Fruit fly (Drosophila melanogaster): ENCODE results near the gene Rpn12R.

The Rpn12R gene

dm6 chr3L:14999284-15000019 is 42.9 kb downstream of the Rpn12R start, which contains the start of the genes mRpL39 and Prosbeta2:
mRpL39 (minus strand) TSS chr3L:14999666.
Prosbeta2 (plus strand) TSS chr3L:14999951.
- TF ChIP-seq Dek (tag; optimal IDR thresholded peaks at IDR 0.05) (peak; percentile 24), CG13624 (GFP tag; optimal IDR thresholded peaks at IDR 0.05) (no peak), Blimp-1 (GFP tag; optimal IDR thresholded peaks at IDR 0.05) (peak; percentile 69), sisA (GFP tag; IDR thresholded peaks at IDR 0.05) (peak; percentile 68), MESR4 (GFP tag; optimal IDR thresholded peaks at IDR 0.05) (peak; percentile 33), CG11504 (tag; optimal IDR thresholded peaks at IDR 0.05) (peak; percentile 78), Vsx1 (GFP tag; optimal IDR thresholded peaks at IDR 0.05) (no peak), insv (GFP tag; optimal IDR thresholded peaks at IDR 0.05) (no peak), CG8290 (GFP tag; optimal IDR thresholded peaks at IDR 0.05) (no peak), CG8290 (tag; optimal IDR thresholded peaks at IDR 0.05) (no peak), CG7372 (GFP tag; IDR thresholded peaks at IDR 0.05) (peak; percentile 47), peb (GFP tag; IDR thresholded peaks at IDR 0.05) (no peak), CkIIα-i1 (GFP tag; IDR thresholded peaks at IDR 0.05) (no peak), CG10209 (GFP tag; optimal IDR thresholded peaks at IDR 0.05) (no peak), CG4424 (GFP tag; optimal IDR thresholded peaks at IDR 0.05) (peak; percentile 64), ken (GFP tag; IDR thresholded peaks at IDR 0.05) (peak; percentile 30; the same call in 1 of the 3 replicates), CG11247 (GFP tag; IDR thresholded peaks at IDR 0.05) (peak; percentile 47; the same call in 1 of the 2 replicates), zf30C (GFP tag; optimal IDR thresholded peaks at IDR 0.05) (no peak), phol (tag; optimal IDR thresholded peaks at IDR 0.05) (peak; percentile 58), NK7.1 (GFP tag; optimal IDR thresholded peaks at IDR 0.05) (no peak), Opbp (GFP tag; IDR thresholded peaks at IDR 0.05; ENCODE audit: partially characterized antibody) (peak; percentile 74), CG1832 (GFP tag; optimal IDR thresholded peaks at IDR 0.05) (no peak), CG8478 (optimal IDR thresholded peaks at IDR 0.05) (no peak), CG11093 (GFP tag; IDR thresholded peaks at IDR 0.05) (peak; percentile 38; the same call in 1 of the 3 replicates), HmgZ (tag; optimal IDR thresholded peaks at IDR 0.05) (no peak), nmo (GFP tag; optimal IDR thresholded peaks at IDR 0.05) (no peak), Aef1 (GFP tag; IDR thresholded peaks at IDR 0.05) (peak; percentile 62), CG4328 (GFP tag; optimal IDR thresholded peaks at IDR 0.05) (no peak), nom (GFP tag; optimal IDR thresholded peaks at IDR 0.05) (no peak), Ada2b (GFP tag; IDR thresholded peaks at IDR 0.05) (peak; percentile 56), sima (GFP tag; optimal IDR thresholded peaks at IDR 0.05) (no peak), kni (GFP tag; optimal IDR thresholded peaks at IDR 0.05) (no peak), CG1024 (GFP tag; IDR thresholded peaks at IDR 0.05) (peak; percentile 30; the same call in 1 of the 2 replicates), Atf6 (GFP tag; IDR thresholded peaks at IDR 0.05) (peak; percentile 54), Abd-B (GFP tag; optimal IDR thresholded peaks at IDR 0.05) (no peak), HLH54F (GFP tag; optimal IDR thresholded peaks at IDR 0.05) (no peak), ash1 (GFP tag; optimal IDR thresholded peaks at IDR 0.05) (no peak), gsb-n (tag; optimal IDR thresholded peaks at IDR 0.05) (no peak), Tbp (GFP tag; optimal IDR thresholded peaks at IDR 0.05) (no peak), crc (GFP tag; optimal IDR thresholded peaks at IDR 0.05) (no peak), CG4617 (GFP tag; optimal IDR thresholded peaks at IDR 0.05; ENCODE audit: borderline replicate concordance) (no peak), ham (GFP tag; IDR thresholded peaks at IDR 0.05) (no peak), Chrac-16 (GFP tag; optimal IDR thresholded peaks at IDR 0.05) (no peak), Nf-YC (tag; optimal IDR thresholded peaks at IDR 0.05) (no peak), NC2α (GFP tag; optimal IDR thresholded peaks at IDR 0.05) (no peak), CG4282 (GFP tag; optimal IDR thresholded peaks at IDR 0.05) (no peak), lilli (GFP tag; optimal IDR thresholded peaks at IDR 0.05) (no peak), sna (GFP tag; IDR thresholded peaks at IDR 0.05; ENCODE audit: partially characterized antibody) (peak; percentile 98), sc (optimal IDR thresholded peaks at IDR 0.05) (no peak), sc (GFP tag; optimal IDR thresholded peaks at IDR 0.05) (no peak), CG18619 (GFP tag; optimal IDR thresholded peaks at IDR 0.05) (no peak)
